Worm (Caenorhabditis elegans) whole organism, mixed stage, embryonic: ENCODE results near the gene F13B12.4.

ENCODE experiments used
- ceh-39 ChIP-seq: fragments of 150-350 bp; optimal IDR thresholded peaks from 2 replicates; lab custom pipeline; 2014; ENCODE audit warnings: missing biosample characterization, missing genetic modification characterization
- lin-32 ChIP-seq: fragments of 200-800 bp; sonication (Bioruptor generic); optimal IDR thresholded peaks from 2 replicates; lab custom pipeline; 2018; ENCODE audit warnings: mild to moderate bottlenecking, missing genetic modification characterization, missing compliant biosample characterization
- lsy-2 ChIP-seq: fragments of 150-350 bp; optimal IDR thresholded peaks from 2 replicates; lab custom pipeline; 2014; ENCODE audit warnings: missing biosample characterization, missing genetic modification characterization
- nhr-2 ChIP-seq: fragments of 150-350 bp; optimal IDR thresholded peaks from 2 replicates; lab custom pipeline; 2014; ENCODE audit warnings: missing biosample characterization, missing genetic modification characterization
- nhr-237 ChIP-seq: fragments of 150-350 bp; optimal IDR thresholded peaks from 2 replicates; lab custom pipeline; 2014; ENCODE audit warnings: missing biosample characterization, missing genetic modification characterization
- nhr-28 ChIP-seq: fragments of 150-350 bp; optimal IDR thresholded peaks from 2 replicates; lab custom pipeline; 2014; ENCODE audit warnings: missing biosample characterization, missing genetic modification characterization
- pha-4 ChIP-seq: fragments of 150-350 bp; optimal IDR thresholded peaks from 2 replicates; lab custom pipeline; 2018; ENCODE audit warnings: missing biosample characterization, missing genetic modification reagents, missing genetic modification characterization
- snpc-4 ChIP-seq: fragments of 150-350 bp; optimal IDR thresholded peaks from 2 replicates; lab custom pipeline; 2014; ENCODE audit warnings: missing biosample characterization, missing genetic modification characterization

- TF ChIP-seq nhr-28: no peak
- TF ChIP-seq lsy-2: no peak
- peak; percentile 25 for TF ChIP-seq pha-4 (tag; lab: Kevin White, UChicago)
- no peak for TF ChIP-seq lin-32 (GFP tag; lab: Kevin White, UChicago)
- no peak for TF ChIP-seq nhr-2
- TF ChIP-seq snpc-4: no peak
- TF ChIP-seq nhr-237 (tag; lab: Kevin White, UChicago): no peak
- no peak for TF ChIP-seq ceh-39 (tag; lab: Kevin White, UChicago)
Observed at ce11 chrIV:10483607-10484117, 34.0 kb upstream of the F13B12.4 start, which contains the start of the genes F01D4.5 and ced-5.
